Worm (Caenorhabditis elegans) whole organism, young adult: ENCODE measurements around the gene dop-4.

Source experiments
- B0035.1 ChIP-seq: sonication (generic microtip); optimal IDR thresholded peaks from 2 replicates; lab custom pipeline; 2016; ENCODE audit warnings: missing genetic modification characterization, mild to moderate bottlenecking, missing compliant biosample characterization, missing genotype, missing genetic modification reagents
- B0261.1 ChIP-seq: sonication (generic microtip); optimal IDR thresholded peaks from 2 replicates; lab custom pipeline; 2016; ENCODE audit warnings: mild to moderate bottlenecking, missing genetic modification characterization, moderate library complexity, missing compliant biosample characterization
- B0336.3 ChIP-seq: fragments of 200-800 bp; sonication (Bioruptor generic); IDR thresholded peaks from 2 replicates; pipeline ENCODE4 v1.3.6; 2022; ENCODE audit warnings: missing genetic modification characterization, missing compliant biosample characterization
- F22D6.2 ChIP-seq: sonication (generic microtip); optimal IDR thresholded peaks from 2 replicates; lab custom pipeline; 2016; ENCODE audit warnings: mild to moderate bottlenecking, missing genetic modification characterization, missing compliant biosample characterization
- F49E8.2 ChIP-seq: sonication (generic microtip); optimal IDR thresholded peaks from 3 replicates; lab custom pipeline; 2017; ENCODE audit warnings: missing genetic modification characterization, mild to moderate bottlenecking, missing compliant biosample characterization, antibody characterized with exemption, moderate library complexity; ENCODE audit not compliant: insufficient read depth
- K11D2.4 ChIP-seq: fragments of 200-800 bp; sonication (Bioruptor generic); IDR thresholded peaks from 2 replicates; pipeline ENCODE4 v1.3.6; 2022; ENCODE audit warnings: missing genetic modification reagents, missing genetic modification characterization, missing compliant biosample characterization
- Y53F4B.3 ChIP-seq: fragments of 200-800 bp; sonication (Bioruptor generic); IDR thresholded peaks from 2 replicates; pipeline ENCODE4 v1.3.6; 2022; ENCODE audit warnings: missing genetic modification reagents, missing genetic modification characterization, missing compliant biosample characterization
- Y53G8AR.9 ChIP-seq: fragments of 200-800 bp; sonication (Bioruptor generic); conservative IDR thresholded peaks from 2 replicates; pipeline ENCODE4 v1.3.6; 2022; ENCODE audit warnings: missing genetic modification reagents, missing genetic modification characterization, missing compliant biosample characterization
- Y67H2A.10 ChIP-seq: fragments of 200-800 bp; sonication (Bioruptor generic); conservative IDR thresholded peaks from 2 replicates; pipeline ENCODE4 v1.3.6; 2022; ENCODE audit warnings: missing genetic modification reagents, missing genetic modification characterization, missing compliant biosample characterization
- atf-7 ChIP-seq: sonication (generic microtip); optimal IDR thresholded peaks from 2 replicates; lab custom pipeline; 2017; ENCODE audit warnings: mild to moderate bottlenecking, missing genetic modification characterization, missing compliant biosample characterization
- attf-5 ChIP-seq: fragments of 200-800 bp; sonication (Bioruptor generic); optimal IDR thresholded peaks from 2 replicates; lab custom pipeline; 2018; ENCODE audit warnings: mild to moderate bottlenecking, missing genetic modification characterization, missing compliant biosample characterization
- attf-6 ChIP-seq: fragments of 200-800 bp; sonication (Bioruptor generic); IDR thresholded peaks from 2 replicates; pipeline ENCODE4 v1.3.6; 2022; ENCODE audit warnings: missing genetic modification reagents, missing genetic modification characterization, missing compliant biosample characterization
- cebp-2 ChIP-seq: fragments of 200-800 bp; sonication (Bioruptor generic); IDR thresholded peaks from 2 replicates; pipeline ENCODE4 v1.3.6; 2022; ENCODE audit warnings: missing genetic modification characterization, missing compliant biosample characterization
- ceh-27 ChIP-seq: fragments of 200-800 bp; sonication (Bioruptor generic); optimal IDR thresholded peaks from 2 replicates; lab custom pipeline; 2018; ENCODE audit warnings: mild to moderate bottlenecking, missing genetic modification characterization, moderate library complexity, missing compliant biosample characterization
- dox-1 ChIP-seq: fragments of 200-800 bp; sonication (Bioruptor generic); IDR thresholded peaks from 2 replicates; pipeline ENCODE4 v1.3.6; 2022; ENCODE audit warnings: missing genetic modification reagents, missing genetic modification characterization, missing compliant biosample characterization
- egrh-3 ChIP-seq: fragments of 200-800 bp; sonication (Bioruptor generic); IDR thresholded peaks from 2 replicates; pipeline ENCODE4 v1.3.6; 2022; ENCODE audit warnings: missing genetic modification reagents, missing genetic modification characterization, missing compliant biosample characterization
- ets-4 ChIP-seq: fragments of 200-800 bp; sonication (Bioruptor generic); optimal IDR thresholded peaks from 2 replicates; lab custom pipeline; 2018; ENCODE audit warnings: mild to moderate bottlenecking, missing genetic modification characterization, missing compliant biosample characterization
- him-1 ChIP-seq: sonication (generic microtip); optimal IDR thresholded peaks from 2 replicates; lab custom pipeline; 2016; ENCODE audit warnings: missing genotype, missing genetic modification reagents, missing genetic modification characterization, missing compliant biosample characterization
- hlh-12 ChIP-seq: sonication (generic microtip); optimal IDR thresholded peaks from 2 replicates; lab custom pipeline; 2016; ENCODE audit warnings: missing genetic modification characterization, missing compliant biosample characterization
- hmg-20 ChIP-seq: fragments of 200-800 bp; sonication (Bioruptor generic); IDR thresholded peaks from 2 replicates; pipeline ENCODE4 v1.3.6; 2022; ENCODE audit warnings: missing genetic modification reagents, missing genetic modification characterization, missing compliant biosample characterization
- lag-1 ChIP-seq: fragments of 200-800 bp; sonication (Bioruptor generic); IDR thresholded peaks from 2 replicates; pipeline ENCODE4 v1.3.6; 2022; ENCODE audit warnings: missing genetic modification reagents, missing genetic modification characterization, missing compliant biosample characterization
- let-526 ChIP-seq: fragments of 200-800 bp; sonication (Bioruptor generic); IDR thresholded peaks from 2 replicates; pipeline ENCODE4 v1.3.6; 2022; ENCODE audit warnings: missing genetic modification reagents, missing genetic modification characterization, missing compliant biosample characterization
- lin-40 ChIP-seq: sonication (generic microtip); optimal IDR thresholded peaks from 2 replicates; lab custom pipeline; 2016; ENCODE audit warnings: missing genetic modification characterization, mild to moderate bottlenecking, missing compliant biosample characterization, missing genotype, missing genetic modification reagents
- lir-1 ChIP-seq: fragments of 200-800 bp; sonication (Bioruptor generic); conservative IDR thresholded peaks from 2 replicates; pipeline ENCODE4 v1.3.6; 2022; ENCODE audit warnings: missing genetic modification reagents, missing genetic modification characterization, missing compliant biosample characterization
- madf-8 ChIP-seq: fragments of 200-800 bp; sonication (Bioruptor generic); conservative IDR thresholded peaks from 2 replicates; pipeline ENCODE4 v1.3.6; 2022; ENCODE audit warnings: missing genetic modification reagents, missing genetic modification characterization, missing compliant biosample characterization
- mcd-1 ChIP-seq: fragments of 200-800 bp; sonication (Bioruptor generic); IDR thresholded peaks from 2 replicates; pipeline ENCODE4 v1.3.6; 2022; ENCODE audit warnings: missing genetic modification reagents, missing genetic modification characterization, missing compliant biosample characterization
- mel-28 ChIP-seq: sonication (generic microtip); optimal IDR thresholded peaks from 2 replicates; lab custom pipeline; 2016; ENCODE audit warnings: borderline replicate concordance, mild to moderate bottlenecking, missing genetic modification characterization, missing compliant biosample characterization
- nhr-27 ChIP-seq: fragments of 200-800 bp; sonication (Bioruptor generic); optimal IDR thresholded peaks from 2 replicates; lab custom pipeline; 2018; ENCODE audit warnings: mild to moderate bottlenecking, missing genetic modification characterization, moderate library complexity, missing compliant biosample characterization
- nhr-80 ChIP-seq: sonication (generic microtip); optimal IDR thresholded peaks from 2 replicates; lab custom pipeline; 2016; ENCODE audit warnings: missing genetic modification characterization, missing compliant biosample characterization
- nhr-90 ChIP-seq: sonication (generic microtip); optimal IDR thresholded peaks from 2 replicates; lab custom pipeline; 2016; ENCODE audit warnings: missing genotype, mild to moderate bottlenecking, missing genetic modification characterization, missing compliant biosample characterization
- pbrm-1 ChIP-seq: fragments of 200-800 bp; sonication (Bioruptor generic); IDR thresholded peaks from 2 replicates; pipeline ENCODE4 v1.3.6; 2022; ENCODE audit warnings: missing genetic modification reagents, missing genetic modification characterization, missing compliant biosample characterization
- pha-4 ChIP-seq: fragments of 150-350 bp; sonication (generic microtip); optimal IDR thresholded peaks from 2 replicates; lab custom pipeline; 2014; ENCODE audit warnings: missing biosample characterization, missing genetic modification reagents, missing genetic modification characterization
- repo-1 ChIP-seq: sonication (generic microtip); optimal IDR thresholded peaks from 2 replicates; lab custom pipeline; 2017; ENCODE audit warnings: mild to moderate bottlenecking, missing genetic modification characterization, missing compliant biosample characterization
- snpc-1.3 ChIP-seq: sonication (generic microtip); optimal IDR thresholded peaks from 2 replicates; lab custom pipeline; 2017; ENCODE audit warnings: missing genetic modification characterization, mild to moderate bottlenecking, missing compliant biosample characterization, antibody characterized with exemption, moderate library complexity, missing genotype, missing genetic modification reagents; ENCODE audit not compliant: insufficient read depth
- snpc-4 ChIP-seq, 5 experiments: fragments of 150-350 bp in 1 of 5; sonication (generic microtip) in 4 of 5; optimal IDR thresholded peaks; 2 replicates each; lab custom pipeline; 2014 to 2018; ENCODE audit warnings: missing genetic modification characterization in 5 of 5, missing biosample characterization in 3 of 5, antibody characterized with exemption in 2 of 5, mild to moderate bottlenecking in 2 of 5, missing compliant biosample characterization in 2 of 5, missing genotype in 2 of 5, moderate library complexity in 2 of 5, missing genetic modification reagents in 1 of 5
- tbp1 ChIP-seq: fragments of 200-800 bp; sonication (Bioruptor generic); optimal IDR thresholded peaks from 2 replicates; lab custom pipeline; 2018; ENCODE audit warnings: mild to moderate bottlenecking, missing genetic modification characterization, missing compliant biosample characterization
- tbx-9 ChIP-seq: sonication (generic microtip); optimal IDR thresholded peaks from 2 replicates; lab custom pipeline; 2016; ENCODE audit warnings: borderline replicate concordance, missing genetic modification characterization, inconsistent platforms, missing compliant biosample characterization
- unc-130 ChIP-seq: sonication (generic microtip); optimal IDR thresholded peaks from 2 replicates; lab custom pipeline; 2016; ENCODE audit warnings: missing genetic modification reagents, missing genetic modification characterization, missing compliant biosample characterization
- unc-62 ChIP-seq: fragments of 150-350 bp; optimal IDR thresholded peaks from 2 replicates; lab custom pipeline; 2014; ENCODE audit warnings: missing biosample characterization, missing genetic modification reagents, missing genetic modification characterization
- zfh-2 ChIP-seq: fragments of 200-800 bp; sonication (Bioruptor generic); conservative IDR thresholded peaks from 2 replicates; pipeline ENCODE4 v1.3.6; 2022; ENCODE audit warnings: missing genetic modification reagents, missing genetic modification characterization, missing compliant biosample characterization
- ztf-25 ChIP-seq: fragments of 200-800 bp; sonication (Bioruptor generic); IDR thresholded peaks from 2 replicates; pipeline ENCODE4 v1.3.6; 2022; ENCODE audit warnings: missing genetic modification reagents, missing genetic modification characterization, missing compliant biosample characterization
- ztf-3 ChIP-seq: fragments of 200-800 bp; sonication (Bioruptor generic); optimal IDR thresholded peaks from 2 replicates; lab custom pipeline; 2018; ENCODE audit warnings: mild to moderate bottlenecking, missing genetic modification characterization, missing compliant biosample characterization

dop-4 gene

ce11 chrX:1255547-1255946 is 39.5 kb upstream of the dop-4 start, which contains the start of gene npr-11 (continued):
- TF ChIP-seq snpc-1.3 (tag; lab: Kevin White, UChicago) (no peak), ceh-27 (GFP tag; lab: Kevin White, UChicago) (no peak), hlh-12 (no peak)

ce11 chrX:1257668-1258067 is 37.4 kb upstream of the dop-4 start:
- TF ChIP-seq pha-4 (tag; lab: Kevin White, UChicago) (no peak), ztf-3 (no peak), hmg-20 (GFP tag; lab: Robert Waterston, UW) (no peak), nhr-90 (no peak), F22D6.2 (tag; lab: Kevin White, UChicago) (no peak), dox-1 (GFP tag; lab: Robert Waterston, UW) (no peak), cebp-2 (GFP tag; lab: Robert Waterston, UW) (0 out of 2 replicates have a peak, but pooled peaks have one; percentile 37)

ce11 chrX:1265336-1265735 is 29.7 kb upstream of the dop-4 start:
- TF ChIP-seq mel-28 (no peak), egrh-3 (GFP tag; lab: Robert Waterston, UW) (no peak), tbx-9 (tag; lab: Kevin White, UChicago) (no peak)
- TF ChIP-seq, all 124 proteins: peak for 0

ce11 chrX:1270598-1270997 is 24.5 kb upstream of the dop-4 start, which contains the start of gene C25G6.1:
TSS of gene C25G6.1 (plus strand) at chrX:1270898.
- TF ChIP-seq repo-1 (no peak), Y67H2A.10 (GFP tag; lab: Robert Waterston, UW) (no peak), snpc-1.3 (tag; lab: Kevin White, UChicago) (no peak), mcd-1 (GFP tag; lab: Robert Waterston, UW) (no peak), lir-1 (no peak), ets-4 (GFP tag; lab: Kevin White, UChicago) (no peak), B0035.1 (no peak), let-526 (no peak), madf-8 (GFP tag; lab: Robert Waterston, UW) (no peak), Y53F4B.3 (no peak), unc-130 (GFP tag; lab: Kevin White, UChicago) (no peak), B0261.1 (tag; lab: Kevin White, UChicago) (no peak), attf-6 (GFP tag; lab: Robert Waterston, UW) (no peak), nhr-27 (no peak), B0336.3 (GFP tag; lab: Robert Waterston, UW) (no peak), ztf-25 (GFP tag; lab: Robert Waterston, UW) (no peak)

ce11 chrX:1272539-1272938 is 22.5 kb upstream of the dop-4 start, which contains the start of gene C52B11.5:
TSS of gene C52B11.5 (plus strand) at chrX:1272788.
- TF ChIP-seq atf-7 (tag; lab: Kevin White, UChicago) (peak; percentile 82), zfh-2 (GFP tag; lab: Robert Waterston, UW) (no peak), K11D2.4 (0 out of 2 replicates have a peak, but pooled peaks have one; percentile 13), unc-62 (GFP tag; lab: Kevin White, UChicago) (peak; percentile 79), nhr-80 (tag; lab: Kevin White, UChicago) (peak; percentile 98), pbrm-1 (GFP tag; lab: Robert Waterston, UW) (no peak), tbp1 (GFP tag; lab: Kevin White, UChicago) (peak; percentile 44), dox-1 (GFP tag; lab: Robert Waterston, UW) (peak; percentile 70; the same call in 1 of the 2 replicates), snpc-4 (GFP tag; optimal IDR thresholded peaks at IDR 0.05; lab: Kevin White, UChicago) (no peak), snpc-4 (tag; optimal IDR thresholded peaks at IDR 0.05; lab: Kevin White, UChicago) (peak in 1 of 4 experiments; percentile 13), Y53F4B.3 (no peak), F49E8.2 (tag; lab: Kevin White, UChicago) (no peak), ets-4 (GFP tag; lab: Kevin White, UChicago) (peak; percentile 72), him-1 (tag; lab: Kevin White, UChicago) (no peak), lin-40 (tag; lab: Kevin White, UChicago) (peak; percentile 9), Y67H2A.10 (GFP tag; lab: Robert Waterston, UW) (no peak), Y53G8AR.9 (GFP tag; lab: Robert Waterston, UW) (no peak), attf-5 (GFP tag; lab: Kevin White, UChicago) (no peak), lag-1 (no peak), lir-1 (0 out of 2 replicates have a peak, but pooled peaks have one; percentile 28)
